Worm (Caenorhabditis elegans) whole organism, L2 larva: ENCODE data around the gene phat-6.

Experiments used
- ama-1 ChIP-seq: fragments of 150-350 bp; optimal IDR thresholded peaks from 2 replicates; lab custom pipeline; 2018; ENCODE audit warnings: inconsistent platforms
- blmp-1 ChIP-seq: sonication (generic microtip); optimal IDR thresholded peaks from 2 replicates; lab custom pipeline; 2017; ENCODE audit warnings: missing genetic modification characterization, mild to moderate bottlenecking, missing compliant biosample characterization, antibody characterized with exemption, moderate library complexity; ENCODE audit not compliant: insufficient read depth
- elt-3 ChIP-seq: sonication (generic microtip); optimal IDR thresholded peaks from 2 replicates; lab custom pipeline; 2017; ENCODE audit warnings: missing biosample characterization, missing genetic modification characterization
- fos-1 ChIP-seq: fragments of 150-350 bp; optimal IDR thresholded peaks from 2 replicates; lab custom pipeline; 2014; ENCODE audit warnings: missing biosample characterization, missing genetic modification characterization
- lin-39 ChIP-seq: fragments of 150-350 bp; optimal IDR thresholded peaks from 2 replicates; lab custom pipeline; 2014; ENCODE audit warnings: missing biosample characterization, missing genetic modification reagents, missing genetic modification characterization
- lsy-2 ChIP-seq, 2 experiments: fragments of 150-350 bp in 1 of 2; sonication (generic microtip) in 1 of 2; optimal IDR thresholded peaks; 2 replicates each; lab custom pipeline; 2014 to 2017; ENCODE audit warnings: missing biosample characterization in 2 of 2, missing genetic modification characterization in 2 of 2
- mab-5 ChIP-seq: fragments of 150-350 bp; optimal IDR thresholded peaks from 2 replicates; lab custom pipeline; 2014; ENCODE audit warnings: missing biosample characterization, missing genetic modification characterization
- nhr-237 ChIP-seq: fragments of 150-350 bp; optimal IDR thresholded peaks from 2 replicates; lab custom pipeline; 2014; ENCODE audit warnings: missing biosample characterization, missing genetic modification characterization
- nhr-77 ChIP-seq: fragments of 150-350 bp; optimal IDR thresholded peaks from 2 replicates; lab custom pipeline; 2014; ENCODE audit warnings: missing biosample characterization, missing genetic modification characterization
- unc-39 ChIP-seq: fragments of 150-350 bp; optimal IDR thresholded peaks from 2 replicates; lab custom pipeline; 2014; ENCODE audit warnings: missing biosample characterization, missing genetic modification characterization
- ztf-11 ChIP-seq: sonication (generic microtip); optimal IDR thresholded peaks from 2 replicates; lab custom pipeline; 2017; ENCODE audit warnings: missing biosample characterization, missing genetic modification characterization
- ztf-4 ChIP-seq: fragments of 150-350 bp; optimal IDR thresholded peaks from 2 replicates; lab custom pipeline; 2014; ENCODE audit warnings: missing biosample characterization, missing genetic modification characterization

ce11 chrX:15200146-15200545, 6.0 kb upstream of the phat-6 start:
- no peak for TF ChIP-seq fos-1 (tag; lab: Kevin White, UChicago)
- TF ChIP-seq lsy-2 (tag; optimal IDR thresholded peaks at IDR 0.05; lab: Kevin White, UChicago): no peak
- TF ChIP-seq lin-39 (tag; lab: Kevin White, UChicago): no peak
- no peak for TF ChIP-seq nhr-77 (tag; lab: Kevin White, UChicago)
- TF ChIP-seq ama-1 (lab: Kevin White, UChicago): no peak
- no peak for TF ChIP-seq ztf-11 (tag; lab: Kevin White, UChicago)
- no peak for TF ChIP-seq blmp-1
- no peak for TF ChIP-seq ztf-4 (tag; lab: Kevin White, UChicago)
- TF ChIP-seq nhr-237 (tag; lab: Kevin White, UChicago): no peak
- TF ChIP-seq unc-39 (tag; lab: Kevin White, UChicago): no peak
- TF ChIP-seq elt-3: no peak
- no peak for TF ChIP-seq mab-5 (tag; lab: Kevin White, UChicago)
